Fruit fly (Drosophila melanogaster) whole organism, embryonic: Measurements from ENCODE around the gene CG13457.

Source experiments
- Antp ChIP-seq: fragments of 200-800 bp; sonication (Bioruptor generic); optimal IDR thresholded peaks from 3 replicates; lab custom pipeline; 2016; ENCODE audit warnings: missing biosample characterization, missing genetic modification characterization
- C15 ChIP-seq: fragments of 200-800 bp; sonication (Bioruptor generic); IDR thresholded peaks from 3 replicates; pipeline ENCODE4 v1.3.6; 2022; ENCODE audit warnings: missing biosample characterization, missing genetic modification characterization
- CG10267 ChIP-seq: fragments of 200-800 bp; sonication (Bioruptor generic); optimal IDR thresholded peaks from 2 replicates; lab custom pipeline; 2018; ENCODE audit warnings: missing biosample characterization, mild to moderate bottlenecking, missing genetic modification characterization, moderate library complexity
- CG10543 ChIP-seq: fragments of 200-800 bp; sonication (Bioruptor generic); optimal IDR thresholded peaks from 3 replicates; lab custom pipeline; 2017; ENCODE audit warnings: missing biosample characterization, mild to moderate bottlenecking, missing genetic modification characterization, moderate library complexity
- CG11456 ChIP-seq: fragments of 200-800 bp; sonication (Bioruptor generic); IDR thresholded peaks from 3 replicates; pipeline ENCODE4 v1.3.6; 2022; ENCODE audit warnings: missing biosample characterization, missing genetic modification characterization
- CG12744 ChIP-seq: fragments of 200-800 bp; sonication (Bioruptor generic); optimal IDR thresholded peaks from 2 replicates; lab custom pipeline; 2016; ENCODE audit warnings: missing biosample characterization, missing genetic modification characterization
- CG13424 ChIP-seq: fragments of 200-800 bp; sonication (Bioruptor generic); optimal IDR thresholded peaks from 2 replicates; lab custom pipeline; 2019; ENCODE audit warnings: missing biosample characterization, mild to moderate bottlenecking, missing genetic modification characterization, moderate library complexity
- CG14441 ChIP-seq: fragments of 200-800 bp; sonication (Bioruptor generic); IDR thresholded peaks from 2 replicates; pipeline ENCODE4 v1.3.6; 2022; ENCODE audit warnings: missing biosample characterization, missing genetic modification characterization
- CG16813 ChIP-seq: fragments of 200-800 bp; sonication (Bioruptor generic); IDR thresholded peaks from 3 replicates; pipeline ENCODE4 v1.3.6; 2022; ENCODE audit warnings: missing biosample characterization, missing genetic modification characterization; ENCODE audit not compliant: partially characterized antibody
- CG17361 ChIP-seq: fragments of 200-800 bp; sonication (Bioruptor generic); IDR thresholded peaks from 3 replicates; pipeline ENCODE4 v1.3.6; 2022; ENCODE audit warnings: missing biosample characterization, missing genetic modification characterization
- CG2116 ChIP-seq: fragments of 200-800 bp; sonication (Bioruptor generic); optimal IDR thresholded peaks from 3 replicates; lab custom pipeline; 2018; ENCODE audit warnings: missing biosample characterization, mild to moderate bottlenecking, missing genetic modification characterization
- CG2202 ChIP-seq: fragments of 200-800 bp; sonication (Bioruptor generic); optimal IDR thresholded peaks from 2 replicates; lab custom pipeline; 2018; ENCODE audit warnings: missing biosample characterization, mild to moderate bottlenecking, missing genetic modification characterization
- CG2712 ChIP-seq: fragments of 200-800 bp; optimal IDR thresholded peaks from 3 replicates; lab custom pipeline; 2019; ENCODE audit warnings: missing biosample characterization, mild to moderate bottlenecking, missing genetic modification characterization, moderate library complexity
- CG31441 ChIP-seq: fragments of 200-800 bp; sonication (Bioruptor generic); IDR thresholded peaks from 2 replicates; pipeline ENCODE4 v1.3.6; 2022; ENCODE audit warnings: missing biosample characterization, missing genetic modification characterization
- CG4617 ChIP-seq: fragments of 200-800 bp; sonication (Bioruptor generic); optimal IDR thresholded peaks from 3 replicates; lab custom pipeline; 2016; ENCODE audit warnings: missing biosample characterization, missing genetic modification characterization, borderline replicate concordance
- CG6272 ChIP-seq: fragments of 200-800 bp; sonication (Bioruptor generic); IDR thresholded peaks from 2 replicates; pipeline ENCODE4 v1.3.6; 2022; ENCODE audit warnings: missing biosample characterization, missing genetic modification characterization
- CG9437 ChIP-seq: fragments of 200-800 bp; sonication (Bioruptor generic); optimal IDR thresholded peaks from 2 replicates; lab custom pipeline; 2018; ENCODE audit warnings: missing biosample characterization, mild to moderate bottlenecking, missing genetic modification characterization
- CG9727 ChIP-seq: fragments of 200-800 bp; sonication (Bioruptor generic); optimal IDR thresholded peaks from 3 replicates; lab custom pipeline; 2017; ENCODE audit warnings: missing biosample characterization, mild to moderate bottlenecking, missing genetic modification characterization
- CTCF ChIP-seq: fragments of 200-800 bp; sonication (Bioruptor generic); optimal IDR thresholded peaks from 2 replicates; lab custom pipeline; 2017; ENCODE audit warnings: missing biosample characterization, mild to moderate bottlenecking, missing genetic modification characterization, moderate library complexity
- Doc3 ChIP-seq: fragments of 200-800 bp; sonication (Bioruptor generic); IDR thresholded peaks from 3 replicates; pipeline ENCODE4 v1.3.6; 2022; ENCODE audit warnings: missing biosample characterization, missing genetic modification characterization; ENCODE audit not compliant: partially characterized antibody
- Mrtf ChIP-seq: fragments of 200-800 bp; sonication (Bioruptor generic); IDR thresholded peaks from 3 replicates; pipeline ENCODE4 v1.3.6; 2022; ENCODE audit warnings: missing biosample characterization, missing genetic modification characterization
- NC2α ChIP-seq: fragments of 200-800 bp; sonication (Bioruptor generic); optimal IDR thresholded peaks from 2 replicates; lab custom pipeline; 2016; ENCODE audit warnings: missing biosample characterization, missing genetic modification characterization
- NfI ChIP-seq: fragments of 200-800 bp; sonication (Bioruptor generic); optimal IDR thresholded peaks from 3 replicates; lab custom pipeline; 2018; ENCODE audit warnings: missing biosample characterization, mild to moderate bottlenecking, missing genetic modification characterization, moderate library complexity
- Opbp ChIP-seq: fragments of 200-800 bp; sonication (Bioruptor generic); IDR thresholded peaks from 3 replicates; pipeline ENCODE4 v1.3.6; 2022; ENCODE audit warnings: missing biosample characterization, missing genetic modification characterization; ENCODE audit not compliant: partially characterized antibody
- Ravus ChIP-seq: fragments of 200-800 bp; sonication (Bioruptor generic); IDR thresholded peaks from 2 replicates; pipeline ENCODE4 v1.3.6; 2022; ENCODE audit warnings: missing biosample characterization, missing genetic modification characterization
- Sin3A ChIP-seq: fragments of >200 bp; optimal IDR thresholded peaks from 2 replicates; lab custom pipeline; 2018
- YL-1 ChIP-seq: fragments of 200-800 bp; sonication (Bioruptor generic); optimal IDR thresholded peaks from 3 replicates; lab custom pipeline; 2017; ENCODE audit warnings: missing biosample characterization, mild to moderate bottlenecking, missing genetic modification characterization
- abd-A ChIP-seq: fragments of 200-800 bp; sonication (Bioruptor generic); optimal IDR thresholded peaks from 3 replicates; lab custom pipeline; 2019; ENCODE audit warnings: missing biosample characterization, mild to moderate bottlenecking, missing genetic modification characterization, moderate library complexity
- amos ChIP-seq: fragments of 200-800 bp; sonication (Bioruptor generic); IDR thresholded peaks from 2 replicates; pipeline ENCODE4 v1.3.6; 2022; ENCODE audit warnings: missing biosample characterization, missing genetic modification characterization; ENCODE audit not compliant: partially characterized antibody
- crp ChIP-seq, 2 experiments: fragments of 200-800 bp; sonication (Bioruptor generic); optimal IDR thresholded peaks; 2 replicates in 1 of 2; 3 replicates in 1 of 2; lab custom pipeline; 2017; ENCODE audit warnings: missing biosample characterization in 2 of 2, missing genetic modification characterization in 2 of 2, mild to moderate bottlenecking in 1 of 2, moderate library complexity in 1 of 2
- cwo ChIP-seq: fragments of 200-800 bp; sonication (Bioruptor generic); optimal IDR thresholded peaks from 3 replicates; lab custom pipeline; 2017; ENCODE audit warnings: missing biosample characterization, missing genetic modification characterization, mild to moderate bottlenecking, moderate library complexity, missing genetic modification reagents
- dimm ChIP-seq: fragments of 200-800 bp; sonication (Bioruptor generic); IDR thresholded peaks from 2 replicates; pipeline ENCODE4 v1.3.6; 2022; ENCODE audit warnings: missing biosample characterization, missing genetic modification characterization
- dmrt11E ChIP-seq: fragments of 200-800 bp; sonication (Bioruptor generic); optimal IDR thresholded peaks from 3 replicates; lab custom pipeline; 2018; ENCODE audit warnings: missing biosample characterization, mild to moderate bottlenecking, missing genetic modification characterization, moderate library complexity
- dmrt99B ChIP-seq: fragments of 200-800 bp; sonication (Bioruptor generic); optimal IDR thresholded peaks from 2 replicates; lab custom pipeline; 2018; ENCODE audit warnings: missing biosample characterization, mild to moderate bottlenecking, missing genetic modification characterization, moderate library complexity
- gt ChIP-seq: fragments of 200-800 bp; sonication (Bioruptor generic); IDR thresholded peaks from 2 replicates; pipeline ENCODE4 v1.3.6; 2022; ENCODE audit warnings: missing biosample characterization, missing genetic modification characterization
- hb ChIP-seq: fragments of 200-800 bp; sonication (Bioruptor generic); IDR thresholded peaks from 3 replicates; pipeline ENCODE4 v1.3.6; 2022; ENCODE audit warnings: missing biosample characterization, missing genetic modification characterization; ENCODE audit not compliant: partially characterized antibody
- hbn ChIP-seq: fragments of 200-800 bp; sonication (Bioruptor generic); IDR thresholded peaks from 2 replicates; pipeline ENCODE4 v1.3.6; 2022; ENCODE audit warnings: missing biosample characterization, missing genetic modification characterization; ENCODE audit not compliant: partially characterized antibody
- jigr1 ChIP-seq: fragments of 200-800 bp; sonication (Bioruptor generic); IDR thresholded peaks from 3 replicates; pipeline ENCODE4 v1.3.6; 2022; ENCODE audit warnings: missing biosample characterization, missing genetic modification characterization
- kah ChIP-seq: fragments of 200-800 bp; sonication (Bioruptor generic); optimal IDR thresholded peaks from 2 replicates; lab custom pipeline; 2018; ENCODE audit warnings: missing biosample characterization, mild to moderate bottlenecking, missing genetic modification characterization
- phol ChIP-seq: fragments of 200-800 bp; sonication (Bioruptor generic); optimal IDR thresholded peaks from 3 replicates; lab custom pipeline; 2018; ENCODE audit warnings: missing biosample characterization, mild to moderate bottlenecking, missing genetic modification characterization, moderate library complexity
- pzg ChIP-seq: fragments of 200-800 bp; sonication (Bioruptor generic); optimal IDR thresholded peaks from 3 replicates; lab custom pipeline; 2018; ENCODE audit warnings: missing biosample characterization, mild to moderate bottlenecking, missing genetic modification characterization, moderate library complexity
- repo ChIP-seq: fragments of 200-800 bp; sonication (Bioruptor generic); optimal IDR thresholded peaks from 2 replicates; lab custom pipeline; 2016; ENCODE audit warnings: missing biosample characterization, missing genetic modification characterization
- rib ChIP-seq: fragments of 200-800 bp; sonication (Bioruptor generic); IDR thresholded peaks from 2 replicates; pipeline ENCODE4 v1.3.6; 2022; ENCODE audit warnings: missing biosample characterization, missing genetic modification characterization
- sens ChIP-seq: fragments of 200-800 bp; sonication (Bioruptor generic); peaks from one replicate; lab custom pipeline; 2016; ENCODE audit warnings: missing biosample characterization, missing genetic modification characterization
- sima ChIP-seq: fragments of 200-800 bp; sonication (Bioruptor generic); optimal IDR thresholded peaks from 2 replicates; lab custom pipeline; 2016; ENCODE audit warnings: missing biosample characterization, missing genetic modification characterization
- sna ChIP-seq: fragments of 200-800 bp; sonication (Bioruptor generic); IDR thresholded peaks from 2 replicates; pipeline ENCODE4 v1.3.6; 2022; ENCODE audit warnings: missing biosample characterization, missing genetic modification characterization; ENCODE audit not compliant: partially characterized antibody
- tgo ChIP-seq: fragments of 200-800 bp; sonication (Bioruptor generic); IDR thresholded peaks from 3 replicates; pipeline ENCODE4 v1.3.6; 2022; ENCODE audit warnings: missing biosample characterization, missing genetic modification characterization
- trh ChIP-seq: fragments of 200-800 bp; sonication (Bioruptor generic); optimal IDR thresholded peaks from 2 replicates; lab custom pipeline; 2016; ENCODE audit warnings: missing biosample characterization, missing genetic modification characterization
- yki ChIP-seq: fragments of >200 bp; optimal IDR thresholded peaks from 3 replicates; lab custom pipeline; 2018

CG13457 gene

dm6 chr3L:15142004-15142890, 11.1 kb upstream of the CG13457 start, which contains the start of gene Pdi (continued):
- TF ChIP-seq CG6272 (0 out of 2 replicates have a peak, but pooled peaks have one; percentile 41), CG2712 (tag; lab: Kevin White, UChicago) (peak; percentile 47), trh (peak; percentile 1), CG31441 (GFP tag; lab: Robert Waterston, UW) (0 out of 2 replicates have a peak, but pooled peaks have one; percentile 25), dmrt99B (tag; lab: Kevin White, UChicago) (peak; percentile 20), Ravus (GFP tag; lab: Robert Waterston, UW) (no peak), crp (GFP tag; optimal IDR thresholded peaks at IDR 0.05; lab: Kevin White, UChicago) (peak in 1 of 2 experiments; percentile 18), amos (GFP tag; lab: Robert Waterston, UW) (peak; percentile 89), phol (peak; percentile 46), CG17361 (GFP tag; lab: Robert Waterston, UW) (peak; percentile 39; the same call in 2 of the 3 replicates), NfI (peak; percentile 10), kah (GFP tag; lab: Kevin White, UChicago) (no peak), jigr1 (GFP tag; lab: Robert Waterston, UW) (no peak; the same call in 2 of the 3 replicates), Antp (no peak), CG16813 (GFP tag; lab: Robert Waterston, UW) (peak; percentile 75), Mrtf (GFP tag; lab: Robert Waterston, UW) (no peak), CG13424 (tag; lab: Kevin White, UChicago) (peak; percentile 18), repo (GFP tag; lab: Kevin White, UChicago) (peak; percentile 2), CG14441 (GFP tag; lab: Robert Waterston, UW) (no peak), Sin3A (lab: Kevin White, UChicago) (peak; percentile 43), CG9727 (GFP tag; lab: Kevin White, UChicago) (peak; percentile 40), CG9437 (GFP tag; lab: Kevin White, UChicago) (no peak), CG12744 (GFP tag; lab: Kevin White, UChicago) (no peak), C15 (GFP tag; lab: Robert Waterston, UW) (no peak), cwo (peak; percentile 2), tgo (GFP tag; lab: Robert Waterston, UW) (no peak), dmrt11E (tag; lab: Kevin White, UChicago) (peak; percentile 19), sna (no peak), Doc3 (GFP tag; lab: Robert Waterston, UW) (peak; percentile 57), CG4617 (GFP tag; lab: Kevin White, UChicago) (no peak), sima (no peak), CTCF (GFP tag; lab: Kevin White, UChicago) (peak; percentile 97), YL-1 (GFP tag; lab: Kevin White, UChicago) (peak; percentile 81), CG2116 (GFP tag; lab: Kevin White, UChicago) (peak; percentile 62), NC2α (GFP tag; lab: Kevin White, UChicago) (peak; percentile 75), pzg (GFP tag; lab: Kevin White, UChicago) (peak; percentile 87), gt (GFP tag; lab: Robert Waterston, UW) (no peak), abd-A (tag; lab: Kevin White, UChicago) (peak; percentile 17), CG10543 (no peak), yki (lab: Kevin White, UChicago) (no peak), CG2202 (tag; lab: Kevin White, UChicago) (peak; percentile 12), CG10267 (peak; percentile 64), hbn (GFP tag; lab: Robert Waterston, UW) (peak; percentile 64), dimm (GFP tag; lab: Robert Waterston, UW) (no peak), Opbp (GFP tag; lab: Robert Waterston, UW) (peak; percentile 75; the same call in 2 of the 3 replicates), rib (0 out of 2 replicates have a peak, but pooled peaks have one; percentile 46), sens (GFP tag; lab: Kevin White, UChicago) (peak; percentile 94), CG11456 (no peak), hb (peak; percentile 67)
